In the genomic region with DNA sequence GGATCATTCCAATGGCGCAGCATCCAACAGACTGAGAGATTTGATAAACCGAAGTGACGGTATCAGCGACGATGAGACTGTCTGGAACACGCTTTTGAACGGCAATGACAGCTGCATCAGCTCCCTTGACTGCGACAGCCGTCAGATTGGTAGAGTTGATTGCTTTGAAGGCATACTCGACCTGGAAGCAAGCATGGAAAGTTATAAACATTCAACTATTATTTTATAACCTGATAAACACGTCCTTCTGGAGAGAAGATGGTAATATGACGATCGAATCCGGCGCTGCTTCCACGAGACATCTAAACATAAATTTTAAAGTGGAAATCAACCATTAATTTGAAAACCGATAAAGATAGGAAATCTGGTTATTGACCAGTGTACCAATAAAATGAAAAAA, we compare ENCODE assay signal across 4 worm cellular contexts.
TF ChIP-seq lines count a peak whose summit lies in the region.

pas-1 (minus strand) TSS at position 302 of the 400 bp plus-strand sequence.

TF ChIP-seq in whole organism, L3 larva, 47 proteins besides CTCF, POLR2A, EP300 and RAD21:
- TF ChIP-seq lsy-12 (tag; optimal IDR thresholded peaks at IDR 0.05; lab: Kevin White, UChicago) (no peak), elt-2 (tag; optimal IDR thresholded peaks at IDR 0.05; lab: Kevin White, UChicago) (peak; percentile 6)

TF ChIP-seq in whole organism, L4 larva, 104 proteins besides CTCF, POLR2A, EP300 and RAD21 (continues in another document):
- TF ChIP-seq pqm-1 (tag; optimal IDR thresholded peaks at IDR 0.05; lab: Kevin White, UChicago) (no peak), nhr-10 (tag; optimal IDR thresholded peaks at IDR 0.05; lab: Kevin White, UChicago) (no peak), daf-19 (GFP tag; conservative IDR thresholded peaks at IDR 0.05; lab: Robert Waterston, UW) (no peak), egl-43 (GFP tag; IDR thresholded peaks at IDR 0.05; lab: Robert Waterston, UW) (peak; percentile 54), lin-1 (GFP tag; IDR thresholded peaks at IDR 0.05; lab: Robert Waterston, UW) (no peak), dmd-8 (GFP tag; IDR thresholded peaks at IDR 0.05; lab: Robert Waterston, UW) (peak; percentile 74), skn-1 (tag; optimal IDR thresholded peaks at IDR 0.05; lab: Kevin White, UChicago) (no peak), ctbp-1 (GFP tag; IDR thresholded peaks at IDR 0.05; lab: Robert Waterston, UW) (no peak), nhr-28 (tag; optimal IDR thresholded peaks at IDR 0.05; lab: Kevin White, UChicago) (no peak), pha-4 (GFP tag; IDR thresholded peaks at IDR 0.05; lab: Robert Waterston, UW) (0 out of 2 replicates have a peak, but pooled peaks have one; percentile 40), pha-4 (tag; optimal IDR thresholded peaks at IDR 0.05; lab: Kevin White, UChicago) (no peak), set-16 (GFP tag; IDR thresholded peaks at IDR 0.05; lab: Robert Waterston, UW) (no peak), daf-8 (GFP tag; IDR thresholded peaks at IDR 0.05; lab: Robert Waterston, UW) (no peak), Y105C5A.15 (GFP tag; IDR thresholded peaks at IDR 0.05; lab: Robert Waterston, UW) (0 out of 2 replicates have a peak, but pooled peaks have one; percentile 12), Y48G9A.11 (GFP tag; IDR thresholded peaks at IDR 0.05; lab: Robert Waterston, UW) (peak; percentile 15; the same call in 1 of the 2 replicates), mdl-1 (tag; optimal IDR thresholded peaks at IDR 0.05; lab: Kevin White, UChicago) (no peak), F10B5.3 (tag; optimal IDR thresholded peaks at IDR 0.05; lab: Kevin White, UChicago) (no peak), D1046.2 (GFP tag; IDR thresholded peaks at IDR 0.05; lab: Robert Waterston, UW) (no peak), nhr-25 (tag; optimal IDR thresholded peaks at IDR 0.05; lab: Kevin White, UChicago; ENCODE audit: borderline replicate concordance, insufficient read depth) (no peak), ama-1 (optimal IDR thresholded peaks at IDR 0.05; lab: Kevin White, UChicago) (peak; percentile 67), attf-4 (tag; optimal IDR thresholded peaks at IDR 0.05; lab: Kevin White, UChicago) (no peak), dpl-1 (GFP tag; optimal IDR thresholded peaks at IDR 0.05; lab: Kevin White, UChicago) (no peak), ztf-11 (tag; optimal IDR thresholded peaks at IDR 0.05; lab: Kevin White, UChicago) (no peak), unc-39 (tag; optimal IDR thresholded peaks at IDR 0.05; lab: Kevin White, UChicago) (no peak), nhr-77 (tag; optimal IDR thresholded peaks at IDR 0.05; lab: Kevin White, UChicago) (no peak), arid-1 (GFP tag; conservative IDR thresholded peaks at IDR 0.05; lab: Robert Waterston, UW) (0 out of 2 replicates have a peak, but pooled peaks have one; percentile 6), daf-16 (GFP tag; optimal IDR thresholded peaks at IDR 0.05; lab: Kevin White, UChicago) (no peak), daf-16 (tag; optimal IDR thresholded peaks at IDR 0.05; lab: Kevin White, UChicago) (no peak)

TF ChIP-seq in whole organism, early embryonic, 17 proteins besides CTCF, POLR2A, EP300 and RAD21:
- TF ChIP-seq scrt-1 (GFP tag; IDR thresholded peaks at IDR 0.05; lab: Robert Waterston, UW) (0 out of 2 replicates have a peak, but pooled peaks have one; percentile 11), ama-1 (optimal IDR thresholded peaks at IDR 0.05; lab: Kevin White, UChicago) (no peak), tbx-37 (GFP tag; conservative IDR thresholded peaks at IDR 0.05; lab: Robert Waterston, UW) (no peak)

TF ChIP-seq in whole organism, young adult, 124 proteins besides CTCF, POLR2A, EP300 and RAD21 (continues in another document):
- TF ChIP-seq lin-35 (GFP tag; optimal IDR thresholded peaks at IDR 0.05; lab: Kevin White, UChicago) (no peak), athp-1 (tag; optimal IDR thresholded peaks at IDR 0.05; lab: Kevin White, UChicago) (peak; percentile 17), Y56A3A.18 (GFP tag; IDR thresholded peaks at IDR 0.05; lab: Robert Waterston, UW) (no peak), ets-4 (GFP tag; optimal IDR thresholded peaks at IDR 0.05; lab: Kevin White, UChicago) (no peak), ccch-3 (GFP tag; optimal IDR thresholded peaks at IDR 0.05; lab: Kevin White, UChicago) (no peak), B0261.1 (tag; optimal IDR thresholded peaks at IDR 0.05; lab: Kevin White, UChicago) (no peak), snpc-3.4 (tag; optimal IDR thresholded peaks at IDR 0.05; lab: Kevin White, UChicago) (no peak), T07F8.4 (tag; optimal IDR thresholded peaks at IDR 0.05; lab: Kevin White, UChicago) (no peak), ceh-91 (GFP tag; IDR thresholded peaks at IDR 0.05; lab: Robert Waterston, UW) (no peak), tlf-1 (GFP tag; optimal IDR thresholded peaks at IDR 0.05; lab: Kevin White, UChicago) (no peak), dpff-1 (tag; optimal IDR thresholded peaks at IDR 0.05; lab: Kevin White, UChicago) (no peak), F57C9.4 (tag; optimal IDR thresholded peaks at IDR 0.05; lab: Kevin White, UChicago) (no peak), lin-54 (GFP tag; optimal IDR thresholded peaks at IDR 0.05; lab: Kevin White, UChicago) (no peak), rcor-1 (GFP tag; IDR thresholded peaks at IDR 0.05; lab: Robert Waterston, UW) (no peak), C17E4.6 (GFP tag; IDR thresholded peaks at IDR 0.05; lab: Robert Waterston, UW) (no peak), ceh-27 (GFP tag; optimal IDR thresholded peaks at IDR 0.05; lab: Kevin White, UChicago) (no peak), sea-2 (GFP tag; IDR thresholded peaks at IDR 0.05; lab: Robert Waterston, UW) (no peak), somi-1 (GFP tag; optimal IDR thresholded peaks at IDR 0.05; lab: Kevin White, UChicago) (no peak), K12H6.12 (tag; optimal IDR thresholded peaks at IDR 0.05; lab: Kevin White, UChicago) (no peak), ztf-25 (GFP tag; IDR thresholded peaks at IDR 0.05; lab: Robert Waterston, UW) (0 out of 2 replicates have a peak, but pooled peaks have one; percentile 19), aptf-2 (GFP tag; conservative IDR thresholded peaks at IDR 0.05; lab: Robert Waterston, UW) (no peak), atf-7 (tag; optimal IDR thresholded peaks at IDR 0.05; lab: Kevin White, UChicago) (no peak), nhr-179 (tag; optimal IDR thresholded peaks at IDR 0.05; lab: Kevin White, UChicago) (no peak), dpl-1 (GFP tag; optimal IDR thresholded peaks at IDR 0.05; lab: Kevin White, UChicago) (no peak), dox-1 (GFP tag; IDR thresholded peaks at IDR 0.05; lab: Robert Waterston, UW) (no peak), mes-4 (tag; optimal IDR thresholded peaks at IDR 0.05; lab: Kevin White, UChicago) (no peak), hsf-1 (GFP tag; IDR thresholded peaks at IDR 0.05; lab: Robert Waterston, UW) (0 out of 2 replicates have a peak, but pooled peaks have one; percentile 30), lin-26 (GFP tag; IDR thresholded peaks at IDR 0.05; lab: Robert Waterston, UW) (peak; percentile 52; the same call in 1 of the 2 replicates), B0019.2 (GFP tag; conservative IDR thresholded peaks at IDR 0.05; lab: Robert Waterston, UW) (no peak), B0336.3 (GFP tag; IDR thresholded peaks at IDR 0.05; lab: Robert Waterston, UW) (0 out of 2 replicates have a peak, but pooled peaks have one; percentile 46), ztf-18 (tag; optimal IDR thresholded peaks at IDR 0.05; lab: Kevin White, UChicago) (no peak), B0035.1 (tag; optimal IDR thresholded peaks at IDR 0.05; lab: Kevin White, UChicago) (no peak), egrh-3 (GFP tag; IDR thresholded peaks at IDR 0.05; lab: Robert Waterston, UW) (no peak), attf-3 (GFP tag; conservative IDR thresholded peaks at IDR 0.05; lab: Robert Waterston, UW) (no peak), nhr-90 (tag; optimal IDR thresholded peaks at IDR 0.05; lab: Kevin White, UChicago) (no peak), F10E7.11 (tag; optimal IDR thresholded peaks at IDR 0.05; lab: Kevin White, UChicago) (no peak), snpc-1.3 (tag; optimal IDR thresholded peaks at IDR 0.05; lab: Kevin White, UChicago; ENCODE audit: insufficient read depth) (no peak), gei-17 (GFP tag; optimal IDR thresholded peaks at IDR 0.05; lab: Kevin White, UChicago) (no peak), pha-4 (tag; optimal IDR thresholded peaks at IDR 0.05; lab: Kevin White, UChicago) (no peak), nfya-1 (tag; optimal IDR thresholded peaks at IDR 0.05; lab: Kevin White, UChicago; ENCODE audit: borderline replicate concordance, insufficient read depth) (no peak), let-526 (GFP tag; IDR thresholded peaks at IDR 0.05; lab: Robert Waterston, UW) (no peak), xnd-1 (tag; optimal IDR thresholded peaks at IDR 0.05; lab: Kevin White, UChicago) (no peak), ceh-79 (tag; optimal IDR thresholded peaks at IDR 0.05; lab: Kevin White, UChicago) (no peak), unc-62 (GFP tag; optimal IDR thresholded peaks at IDR 0.05; lab: Kevin White, UChicago) (no peak), tbx-9 (tag; optimal IDR thresholded peaks at IDR 0.05; lab: Kevin White, UChicago; ENCODE audit: borderline replicate concordance) (no peak), F49E8.2 (tag; optimal IDR thresholded peaks at IDR 0.05; lab: Kevin White, UChicago; ENCODE audit: insufficient read depth) (no peak), egl-18 (GFP tag; IDR thresholded peaks at IDR 0.05; lab: Robert Waterston, UW) (no peak), mcd-1 (GFP tag; IDR thresholded peaks at IDR 0.05; lab: Robert Waterston, UW) (peak; percentile 37; the same call in 1 of the 2 replicates), madf-8 (GFP tag; conservative IDR thresholded peaks at IDR 0.05; lab: Robert Waterston, UW) (no peak), efl-1 (GFP tag; optimal IDR thresholded peaks at IDR 0.05; lab: Kevin White, UChicago) (no peak), repo-1 (tag; optimal IDR thresholded peaks at IDR 0.05; lab: Kevin White, UChicago) (no peak), chd-7 (tag; optimal IDR thresholded peaks at IDR 0.05; lab: Kevin White, UChicago) (peak; percentile 57), hlh-26 (GFP tag; conservative IDR thresholded peaks at IDR 0.05; lab: Robert Waterston, UW) (no peak), hlh-12 (tag; optimal IDR thresholded peaks at IDR 0.05; lab: Kevin White, UChicago) (no peak), F39B2.1 (GFP tag; IDR thresholded peaks at IDR 0.05; lab: Robert Waterston, UW) (0 out of 2 replicates have a peak, but pooled peaks have one; percentile 18), sptf-2 (GFP tag; optimal IDR thresholded peaks at IDR 0.05; lab: Kevin White, UChicago) (no peak), ama-1 (optimal IDR thresholded peaks at IDR 0.05; lab: Kevin White, UChicago) (no peak), ama-1 (GFP tag; optimal IDR thresholded peaks at IDR 0.05; lab: Kevin White, UChicago) (no peak)
